Fruit fly (Drosophila melanogaster) whole organism, embryonic: ENCODE measurements around the gene RabX6.

Experiments
- Ada2b ChIP-seq: fragments of 200-800 bp; sonication (Bioruptor generic); IDR thresholded peaks from 2 replicates; pipeline ENCODE4 v1.3.6; 2022; ENCODE audit warnings: missing biosample characterization, missing genetic modification characterization
- CG10366 ChIP-seq: fragments of 200-800 bp; sonication (Bioruptor generic); IDR thresholded peaks from 2 replicates; pipeline ENCODE4 v1.3.6; 2022; ENCODE audit warnings: missing biosample characterization, missing genetic modification characterization
- CG10979 ChIP-seq: fragments of 200-800 bp; sonication (Bioruptor generic); optimal IDR thresholded peaks from 2 replicates; lab custom pipeline; 2018; ENCODE audit warnings: missing biosample characterization, mild to moderate bottlenecking, missing genetic modification characterization, moderate library complexity
- CG11723 ChIP-seq: fragments of 200-800 bp; sonication (Bioruptor generic); optimal IDR thresholded peaks from 2 replicates; lab custom pipeline; 2017; ENCODE audit warnings: missing biosample characterization, mild to moderate bottlenecking, missing genetic modification characterization
- CG12071 ChIP-seq: fragments of 200-800 bp; sonication (Bioruptor generic); optimal IDR thresholded peaks from 3 replicates; lab custom pipeline; 2018; ENCODE audit warnings: missing biosample characterization, mild to moderate bottlenecking, missing genetic modification characterization
- CG12155 ChIP-seq: fragments of 200-800 bp; sonication (Bioruptor generic); optimal IDR thresholded peaks from 3 replicates; lab custom pipeline; 2016; ENCODE audit warnings: missing biosample characterization, missing genetic modification characterization
- CG12769 ChIP-seq: fragments of 200-800 bp; sonication (Bioruptor generic); optimal IDR thresholded peaks from 2 replicates; lab custom pipeline; 2019; ENCODE audit warnings: missing biosample characterization, mild to moderate bottlenecking, missing genetic modification characterization, moderate library complexity
- CG13894 ChIP-seq: fragments of 200-800 bp; sonication (Bioruptor generic); optimal IDR thresholded peaks from 3 replicates; lab custom pipeline; 2018; ENCODE audit warnings: missing biosample characterization, mild to moderate bottlenecking, missing genetic modification characterization, moderate library complexity
- CG14710 ChIP-seq: fragments of 200-800 bp; sonication (Bioruptor generic); optimal IDR thresholded peaks from 3 replicates; lab custom pipeline; 2019; ENCODE audit warnings: missing biosample characterization, mild to moderate bottlenecking, missing genetic modification characterization, moderate library complexity
- CG15601 ChIP-seq: fragments of 200-800 bp; sonication (Bioruptor generic); optimal IDR thresholded peaks from 3 replicates; lab custom pipeline; 2019; ENCODE audit warnings: missing biosample characterization, mild to moderate bottlenecking, missing genetic modification characterization, moderate library complexity
- CG1603 ChIP-seq: fragments of 200-800 bp; sonication (Bioruptor generic); optimal IDR thresholded peaks from 2 replicates; lab custom pipeline; 2019; ENCODE audit warnings: missing biosample characterization, mild to moderate bottlenecking, missing genetic modification characterization, moderate library complexity
- CG18262 ChIP-seq: fragments of 200-800 bp; optimal IDR thresholded peaks from 3 replicates; lab custom pipeline; 2019; ENCODE audit warnings: missing biosample characterization, mild to moderate bottlenecking, missing genetic modification characterization, moderate library complexity
- CG34376 ChIP-seq: fragments of 200-800 bp; sonication (Bioruptor generic); optimal IDR thresholded peaks from 2 replicates; lab custom pipeline; 2018; ENCODE audit warnings: missing biosample characterization, mild to moderate bottlenecking, missing genetic modification characterization
- CG6791 ChIP-seq: fragments of 200-800 bp; sonication (Bioruptor generic); IDR thresholded peaks from 3 replicates; pipeline ENCODE4 v1.3.6; 2022; ENCODE audit warnings: missing biosample characterization, missing genetic modification characterization; ENCODE audit not compliant: partially characterized antibody
- CG6854 ChIP-seq: fragments of 200-800 bp; sonication (Bioruptor generic); optimal IDR thresholded peaks from 3 replicates; lab custom pipeline; 2017; ENCODE audit warnings: missing biosample characterization, mild to moderate bottlenecking, missing genetic modification characterization
- CG7271 ChIP-seq: fragments of 200-800 bp; sonication (Bioruptor generic); optimal IDR thresholded peaks from 2 replicates; lab custom pipeline; 2018; ENCODE audit warnings: missing biosample characterization, mild to moderate bottlenecking, missing genetic modification characterization, moderate library complexity
- CG7786 ChIP-seq: fragments of 200-800 bp; sonication (Bioruptor generic); optimal IDR thresholded peaks from 2 replicates; lab custom pipeline; 2016; ENCODE audit warnings: missing biosample characterization, missing genetic modification characterization
- CG8290 ChIP-seq, 3 experiments: fragments of 200-800 bp; sonication (Bioruptor generic); optimal IDR thresholded peaks; 2 replicates each; lab custom pipeline; 2016 to 2019; ENCODE audit warnings: missing biosample characterization in 3 of 3, missing genetic modification characterization in 3 of 3, mild to moderate bottlenecking in 2 of 3, moderate library complexity in 1 of 3
- CG8924 ChIP-seq: fragments of 200-800 bp; optimal IDR thresholded peaks from 3 replicates; lab custom pipeline; 2019; ENCODE audit warnings: missing biosample characterization, mild to moderate bottlenecking, missing genetic modification characterization, moderate library complexity
- CG9215 ChIP-seq: fragments of 200-800 bp; sonication (Bioruptor generic); IDR thresholded peaks from 2 replicates; pipeline ENCODE4 v1.3.6; 2022; ENCODE audit warnings: missing biosample characterization, missing genetic modification characterization
- Fer3 ChIP-seq: fragments of 200-800 bp; sonication (Bioruptor generic); optimal IDR thresholded peaks from 2 replicates; lab custom pipeline; 2018; ENCODE audit warnings: missing biosample characterization, mild to moderate bottlenecking, missing genetic modification characterization, moderate library complexity
- Hr51 ChIP-seq, 2 experiments: fragments of 200-800 bp; sonication (Bioruptor generic); optimal IDR thresholded peaks; 2 replicates in 1 of 2; 3 replicates in 1 of 2; lab custom pipeline; 2016 to 2018; ENCODE audit warnings: missing biosample characterization in 2 of 2, missing genetic modification characterization in 2 of 2, mild to moderate bottlenecking in 1 of 2, moderate library complexity in 1 of 2
- Med ChIP-seq: fragments of 200-800 bp; sonication (Bioruptor generic); peaks from one replicate; lab custom pipeline; 2016; ENCODE audit warnings: missing biosample characterization, missing genetic modification characterization, mild to moderate bottlenecking, inconsistent platforms, moderate library complexity
- Ptx1 ChIP-seq: fragments of 200-800 bp; sonication (Bioruptor generic); IDR thresholded peaks from 2 replicates; pipeline ENCODE4 v1.3.6; 2022; ENCODE audit warnings: missing biosample characterization, missing genetic modification characterization
- Scr ChIP-seq: fragments of 200-800 bp; sonication (Bioruptor generic); IDR thresholded peaks from 2 replicates; pipeline ENCODE4 v1.3.6; 2022; ENCODE audit warnings: missing biosample characterization, missing genetic modification characterization; ENCODE audit not compliant: partially characterized antibody
- Sry-β ChIP-seq: fragments of 200-800 bp; sonication (Bioruptor generic); optimal IDR thresholded peaks from 2 replicates; lab custom pipeline; 2018; ENCODE audit warnings: missing biosample characterization, mild to moderate bottlenecking, missing genetic modification characterization, moderate library complexity
- aop ChIP-seq: fragments of 200-800 bp; sonication (Bioruptor generic); IDR thresholded peaks from 2 replicates; pipeline ENCODE4 v1.3.6; 2022; ENCODE audit warnings: missing biosample characterization, missing genetic modification characterization
- ara ChIP-seq: fragments of 200-800 bp; sonication (Bioruptor generic); IDR thresholded peaks from 2 replicates; pipeline ENCODE4 v1.3.6; 2022; ENCODE audit warnings: missing biosample characterization, missing genetic modification characterization
- bcd ChIP-seq: fragments of 200-800 bp; sonication (Bioruptor generic); optimal IDR thresholded peaks from 2 replicates; lab custom pipeline; 2017; ENCODE audit warnings: missing biosample characterization, mild to moderate bottlenecking, missing genetic modification characterization
- bsh ChIP-seq, 2 experiments: fragments of 200-800 bp; sonication (Bioruptor generic); optimal IDR thresholded peaks; 2 replicates each; lab custom pipeline; 2017 to 2018; ENCODE audit warnings: mild to moderate bottlenecking in 2 of 2, missing biosample characterization in 2 of 2, missing genetic modification characterization in 2 of 2, moderate library complexity in 1 of 2
- cas ChIP-seq: fragments of 200-800 bp; sonication (Bioruptor generic); IDR thresholded peaks from 2 replicates; pipeline ENCODE4 v1.3.6; 2022; ENCODE audit warnings: missing biosample characterization, missing genetic modification characterization
- caup ChIP-seq: fragments of 200-800 bp; sonication (Bioruptor generic); optimal IDR thresholded peaks from 3 replicates; lab custom pipeline; 2017; ENCODE audit warnings: missing biosample characterization, mild to moderate bottlenecking, missing genetic modification characterization, moderate library complexity; ENCODE audit not compliant: severe bottlenecking
- crol ChIP-seq: fragments of 200-800 bp; sonication (Bioruptor generic); IDR thresholded peaks from 2 replicates; pipeline ENCODE4 v1.3.6; 2022; ENCODE audit warnings: missing biosample characterization, missing genetic modification characterization
- dysf ChIP-seq: fragments of 200-800 bp; sonication (Bioruptor generic); IDR thresholded peaks from 3 replicates; pipeline ENCODE4 v1.3.6; 2022; ENCODE audit warnings: missing biosample characterization, missing genetic modification characterization
- en ChIP-seq: fragments of 200-800 bp; sonication (Bioruptor generic); optimal IDR thresholded peaks from 2 replicates; lab custom pipeline; 2016; ENCODE audit warnings: missing biosample characterization, missing genetic modification characterization
- ewg ChIP-seq: fragments of 200-800 bp; sonication (Bioruptor generic); optimal IDR thresholded peaks from 3 replicates; lab custom pipeline; 2017; ENCODE audit warnings: mild to moderate bottlenecking, missing biosample characterization, missing genetic modification reagents, missing genetic modification characterization
- gem ChIP-seq: fragments of 200-800 bp; sonication (Bioruptor generic); optimal IDR thresholded peaks from 2 replicates; lab custom pipeline; 2019; ENCODE audit warnings: missing biosample characterization, mild to moderate bottlenecking, missing genetic modification characterization, moderate library complexity
- jumu ChIP-seq: fragments of 200-800 bp; sonication (Bioruptor generic); optimal IDR thresholded peaks from 3 replicates; lab custom pipeline; 2016; ENCODE audit warnings: missing biosample characterization, missing genetic modification characterization
- lmd ChIP-seq: fragments of 200-800 bp; sonication (Bioruptor generic); IDR thresholded peaks from 2 replicates; pipeline ENCODE4 v1.3.6; 2022; ENCODE audit warnings: missing biosample characterization, missing genetic modification characterization
- pan ChIP-seq, 4 experiments: fragments of >200 bp in 3 of 4; fragments of 200-800 bp in 1 of 4; sonication (Bioruptor generic) in 1 of 4; optimal IDR thresholded peaks in 3 of 4; IDR thresholded peaks in 1 of 4; 2 replicates each; pipeline versions ENCODE4 v1.3.6 to Lab custom; 2017 to 2022; ENCODE audit warnings: missing biosample characterization in 2 of 4, missing genetic modification characterization in 2 of 4, mixed read lengths in 1 of 4
- pfk ChIP-seq: fragments of 200-800 bp; sonication (Bioruptor generic); optimal IDR thresholded peaks from 2 replicates; lab custom pipeline; 2018; ENCODE audit warnings: missing biosample characterization, mild to moderate bottlenecking, missing genetic modification characterization, moderate library complexity
- pros ChIP-seq: fragments of 200-800 bp; sonication (Bioruptor generic); optimal IDR thresholded peaks from 3 replicates; lab custom pipeline; 2019; ENCODE audit warnings: missing biosample characterization, mild to moderate bottlenecking, missing genetic modification characterization, moderate library complexity
- stc ChIP-seq: fragments of 200-800 bp; sonication (Bioruptor generic); IDR thresholded peaks from 2 replicates; pipeline ENCODE4 v1.3.6; 2022; ENCODE audit warnings: missing biosample characterization, missing genetic modification characterization
- sug ChIP-seq: fragments of 200-800 bp; optimal IDR thresholded peaks from 2 replicates; lab custom pipeline; 2019; ENCODE audit warnings: missing biosample characterization, mild to moderate bottlenecking, missing genetic modification characterization, moderate library complexity
- vvl ChIP-seq: fragments of 200-800 bp; sonication (Bioruptor generic); IDR thresholded peaks from 2 replicates; pipeline ENCODE4 v1.3.6; 2022; ENCODE audit warnings: missing biosample characterization, missing genetic modification characterization

Gene RabX6

DNA sequence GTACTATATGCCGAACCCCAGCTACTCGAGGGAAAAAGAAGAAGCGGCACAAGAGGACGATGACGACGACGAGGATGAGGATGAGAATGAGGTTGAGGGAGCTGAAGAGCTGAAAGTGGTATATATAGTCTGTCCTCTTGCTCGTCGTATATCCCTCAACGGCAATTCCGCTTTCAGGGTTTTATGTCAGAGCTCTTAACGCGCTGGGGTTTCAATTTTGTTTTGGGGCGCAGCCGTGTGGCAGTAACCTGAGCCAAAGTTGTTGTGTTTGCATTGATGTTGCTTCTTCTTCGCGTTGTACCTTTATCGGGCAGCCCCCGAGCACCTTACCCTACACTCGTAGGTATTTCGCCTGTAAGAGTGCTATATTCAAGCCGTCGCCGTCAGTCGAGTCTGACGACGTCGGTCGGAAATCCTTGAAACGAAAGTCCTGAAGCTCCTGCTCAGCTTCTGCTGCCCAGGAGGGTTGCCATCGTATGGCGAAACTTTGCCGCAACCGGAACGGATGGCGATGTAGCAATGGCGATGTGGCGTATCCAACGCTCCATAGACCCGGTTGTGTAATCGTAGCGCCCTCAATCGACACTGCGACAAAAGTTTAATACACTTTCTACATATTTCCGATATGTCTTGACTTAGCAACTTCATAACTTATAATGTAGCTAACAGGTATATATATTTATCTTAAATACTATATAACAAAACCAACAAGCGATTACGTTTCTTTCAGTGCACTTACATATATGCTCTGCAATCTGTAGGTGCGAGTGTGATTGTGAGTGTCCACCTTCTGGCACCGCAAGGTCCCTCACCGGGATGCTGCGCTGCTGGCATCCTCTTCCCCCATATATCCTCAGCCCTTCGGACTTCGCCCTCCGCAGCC, 14.6 kb downstream of the RabX6 start (continued):
- TF ChIP-seq gem (tag; lab: Kevin White, UChicago) (peak; percentile 53), Ada2b (peak; percentile 76), jumu (no peak), lmd (GFP tag; lab: Robert Waterston, UW) (0 out of 2 replicates have a peak, but pooled peaks have one; percentile 35), CG1603 (peak; percentile 38), CG7271 (tag; lab: Kevin White, UChicago) (no peak), crol (GFP tag; lab: Robert Waterston, UW) (0 out of 2 replicates have a peak, but pooled peaks have one; percentile 6), Ptx1 (GFP tag; lab: Robert Waterston, UW) (peak; percentile 60), stc (0 out of 2 replicates have a peak, but pooled peaks have one; percentile 42), pan (optimal IDR thresholded peaks at IDR 0.05; lab: Kevin White, UChicago) (no peak), pan (GFP tag; optimal IDR thresholded peaks at IDR 0.05 in 1 of 2, IDR thresholded peaks at IDR 0.05 in 1 of 2) (peak in 1 of 2 experiments; percentile 62), CG13894 (tag; lab: Kevin White, UChicago) (peak; percentile 99), vvl (GFP tag; lab: Robert Waterston, UW) (peak; percentile 64; the same call in 1 of the 2 replicates), ewg (GFP tag; lab: Kevin White, UChicago) (no peak), CG18262 (peak; percentile 5), ara (peak; percentile 56; the same call in 1 of the 2 replicates), CG34376 (GFP tag; lab: Kevin White, UChicago) (no peak), Sry-β (GFP tag; lab: Kevin White, UChicago) (no peak), CG11723 (GFP tag; lab: Kevin White, UChicago) (no peak), caup (GFP tag; lab: Kevin White, UChicago) (peak; percentile 24), dysf (GFP tag; lab: Robert Waterston, UW) (peak; percentile 56), Fer3 (tag; lab: Kevin White, UChicago) (peak; percentile 12), bsh (GFP tag; optimal IDR thresholded peaks at IDR 0.05; lab: Kevin White, UChicago) (peak in 1 of 2 experiments; percentile 49), CG10366 (GFP tag; lab: Robert Waterston, UW) (peak; percentile 56), CG10979 (tag; lab: Kevin White, UChicago) (peak; percentile 23), bcd (GFP tag; lab: Kevin White, UChicago) (peak; percentile 36)

DNA sequence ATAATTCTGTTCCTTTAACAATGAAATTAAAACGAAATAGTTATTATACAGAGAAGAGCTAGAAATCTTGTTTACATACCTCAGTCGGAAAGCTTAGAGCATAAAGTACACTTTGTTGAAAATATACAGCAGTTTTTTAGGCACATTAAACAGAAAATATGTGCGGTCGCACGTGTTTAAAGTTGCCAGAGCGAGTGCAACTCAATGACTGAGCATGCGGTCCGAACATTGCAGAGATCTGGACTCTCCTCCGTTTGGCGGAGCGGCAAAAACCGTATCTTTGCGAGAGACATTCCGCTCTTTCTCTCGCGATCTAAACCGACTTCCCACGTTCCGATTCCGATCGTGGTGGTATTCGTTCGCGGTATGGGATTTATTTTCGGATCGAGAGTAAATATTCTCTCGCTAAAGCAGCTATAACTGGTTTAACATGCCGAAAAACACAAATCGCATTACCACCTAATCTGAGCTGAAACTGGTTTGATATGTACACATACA, 17.7 kb downstream of the RabX6 start, which contains the start of gene CG13895:
CG13895 (minus strand) TSS at position 214 of the 498 bp plus-strand sequence.
- TF ChIP-seq CG12769 (tag; lab: Kevin White, UChicago), result peak; percentile 28
- no peak for TF ChIP-seq CG6854 (GFP tag; lab: Kevin White, UChicago)
- TF ChIP-seq CG6791, result peak; percentile 72; the same call in 1 of the 3 replicates
- no peak for TF ChIP-seq CG12155 (GFP tag; lab: Kevin White, UChicago)
- peak; percentile 55 for TF ChIP-seq pros (GFP tag; lab: Kevin White, UChicago)
- TF ChIP-seq CG8924 (tag; lab: Kevin White, UChicago), result peak; percentile 2
- TF ChIP-seq aop (GFP tag; lab: Robert Waterston, UW), result no peak
- TF ChIP-seq CG14710, result peak; percentile 3
- TF ChIP-seq CG8290 (GFP tag; optimal IDR thresholded peaks at IDR 0.05; lab: Kevin White, UChicago), result peak; percentile 94
- TF ChIP-seq CG8290 (tag; optimal IDR thresholded peaks at IDR 0.05; lab: Kevin White, UChicago), result peak; percentile 66 to 93
- TF ChIP-seq CG12071 (GFP tag; lab: Kevin White, UChicago), result peak; percentile 1
- no peak for TF ChIP-seq cas
- TF ChIP-seq CG7786, result no peak
- TF ChIP-seq sug (tag; lab: Kevin White, UChicago), result peak; percentile 30
- TF ChIP-seq CG15601, result no peak
- TF ChIP-seq en (GFP tag; lab: Kevin White, UChicago), result no peak
- peak; percentile 82 for TF ChIP-seq Med (GFP tag; lab: Kevin White, UChicago)
- TF ChIP-seq Scr (GFP tag; lab: Robert Waterston, UW), result no peak
- no peak for TF ChIP-seq Hr51 (GFP tag; optimal IDR thresholded peaks at IDR 0.05; lab: Kevin White, UChicago)
- TF ChIP-seq CG9215 (GFP tag; lab: Robert Waterston, UW), result no peak
- peak; percentile 83 for TF ChIP-seq pfk (GFP tag; lab: Kevin White, UChicago)
- no peak for TF ChIP-seq CG18262
- no peak for TF ChIP-seq bsh (GFP tag; optimal IDR thresholded peaks at IDR 0.05; lab: Kevin White, UChicago)
